Fruit fly (Drosophila melanogaster) whole organism, prepupa: ENCODE data around the gene CG11563.
A peak's percentile ranks its signal among the peaks of the same experiment; 100 is the strongest.

Source experiments
- Blimp-1 ChIP-seq: fragments of 200-800 bp; sonication (Bioruptor generic); optimal IDR thresholded peaks from 3 replicates; lab custom pipeline; 2017; ENCODE audit warnings: missing biosample characterization, missing genetic modification characterization, mild to moderate bottlenecking, moderate library complexity, missing genetic modification reagents
- CG11294 ChIP-seq: fragments of 200-800 bp; sonication (Bioruptor generic); IDR thresholded peaks from 2 replicates; pipeline ENCODE4 v1.3.6; 2022; ENCODE audit warnings: missing biosample characterization, missing genetic modification characterization
- CG11902 ChIP-seq: fragments of 200-800 bp; sonication (Bioruptor generic); optimal IDR thresholded peaks from 3 replicates; lab custom pipeline; 2016; ENCODE audit warnings: missing biosample characterization, missing genetic modification characterization
- CG1621 ChIP-seq: fragments of 200-800 bp; sonication (Bioruptor generic); optimal IDR thresholded peaks from 3 replicates; lab custom pipeline; 2018; ENCODE audit warnings: missing biosample characterization, mild to moderate bottlenecking, missing genetic modification characterization
- CG16779 ChIP-seq: fragments of 200-800 bp; sonication (Bioruptor generic); optimal IDR thresholded peaks from 3 replicates; lab custom pipeline; 2017; ENCODE audit warnings: missing biosample characterization, mild to moderate bottlenecking, missing genetic modification characterization
- CG3032 ChIP-seq: fragments of 200-800 bp; optimal IDR thresholded peaks from 2 replicates; lab custom pipeline; 2019; ENCODE audit warnings: missing biosample characterization, mild to moderate bottlenecking, missing genetic modification characterization, moderate library complexity
- CG31627 ChIP-seq: fragments of 200-800 bp; sonication (Bioruptor generic); optimal IDR thresholded peaks from 3 replicates; lab custom pipeline; 2016; ENCODE audit warnings: missing biosample characterization, missing genetic modification characterization
- CG32006 ChIP-seq: fragments of 200-800 bp; sonication (Bioruptor generic); optimal IDR thresholded peaks from 3 replicates; lab custom pipeline; 2017; ENCODE audit warnings: missing biosample characterization, mild to moderate bottlenecking, missing genetic modification characterization
- CG34406 ChIP-seq: fragments of 200-800 bp; sonication (Bioruptor generic); optimal IDR thresholded peaks from 3 replicates; lab custom pipeline; 2016; ENCODE audit warnings: missing biosample characterization, missing genetic modification characterization
- CG4318 ChIP-seq: fragments of 200-800 bp; sonication (Bioruptor generic); optimal IDR thresholded peaks from 3 replicates; lab custom pipeline; 2017; ENCODE audit warnings: missing biosample characterization, mild to moderate bottlenecking, missing genetic modification characterization
- CG6276 ChIP-seq: fragments of 200-800 bp; sonication (Bioruptor generic); optimal IDR thresholded peaks from 2 replicates; lab custom pipeline; 2017; ENCODE audit warnings: missing biosample characterization, mild to moderate bottlenecking, missing genetic modification characterization
- CG6792 ChIP-seq: fragments of 200-800 bp; sonication (Bioruptor generic); optimal IDR thresholded peaks from 3 replicates; lab custom pipeline; 2016; ENCODE audit warnings: missing biosample characterization, missing genetic modification characterization
- CG6808 ChIP-seq: fragments of 200-800 bp; sonication (Bioruptor generic); optimal IDR thresholded peaks from 3 replicates; lab custom pipeline; 2017; ENCODE audit warnings: missing biosample characterization, missing genetic modification characterization, mild to moderate bottlenecking, moderate library complexity, missing genetic modification reagents
- CG8319 ChIP-seq: fragments of 200-800 bp; sonication (Bioruptor generic); optimal IDR thresholded peaks from 3 replicates; lab custom pipeline; 2016; ENCODE audit warnings: missing biosample characterization, missing genetic modification characterization
- CG8632 ChIP-seq: fragments of 200-800 bp; sonication (Bioruptor generic); optimal IDR thresholded peaks from 3 replicates; lab custom pipeline; 2016; ENCODE audit warnings: missing biosample characterization, missing genetic modification characterization
- CG9139 ChIP-seq: fragments of 200-800 bp; sonication (Bioruptor generic); optimal IDR thresholded peaks from 3 replicates; lab custom pipeline; 2017; ENCODE audit warnings: missing biosample characterization, mild to moderate bottlenecking, missing genetic modification characterization
- Eip75B ChIP-seq: fragments of 200-800 bp; sonication (Bioruptor generic); optimal IDR thresholded peaks from 3 replicates; lab custom pipeline; 2016; ENCODE audit warnings: missing biosample characterization, missing genetic modification characterization
- Eip78C ChIP-seq: fragments of 200-800 bp; sonication (Bioruptor generic); peaks from one replicate; lab custom pipeline; 2016; ENCODE audit warnings: missing biosample characterization, missing genetic modification characterization
- Eip93F ChIP-seq: fragments of 200-800 bp; sonication (Bioruptor generic); optimal IDR thresholded peaks from 2 replicates; lab custom pipeline; 2016; ENCODE audit warnings: missing biosample characterization, mild to moderate bottlenecking, missing genetic modification characterization
- Ets21C ChIP-seq: fragments of 200-800 bp; sonication (Bioruptor generic); optimal IDR thresholded peaks from 3 replicates; lab custom pipeline; 2016; ENCODE audit warnings: missing biosample characterization, missing genetic modification characterization
- Ets96B ChIP-seq: fragments of 200-800 bp; optimal IDR thresholded peaks from 2 replicates; lab custom pipeline; 2019; ENCODE audit warnings: missing biosample characterization, mild to moderate bottlenecking, missing genetic modification characterization, moderate library complexity
- Gug ChIP-seq: fragments of 200-800 bp; sonication (Bioruptor generic); IDR thresholded peaks from 2 replicates; pipeline ENCODE4 v1.3.6; 2022; ENCODE audit warnings: missing biosample characterization, missing genetic modification characterization
- Hr39 ChIP-seq: fragments of 200-800 bp; sonication (Bioruptor generic); optimal IDR thresholded peaks from 2 replicates; lab custom pipeline; 2016; ENCODE audit warnings: missing biosample characterization, missing genetic modification characterization
- Hr4 ChIP-seq: fragments of 200-800 bp; sonication (Bioruptor generic); optimal IDR thresholded peaks from 3 replicates; lab custom pipeline; 2016; ENCODE audit warnings: missing biosample characterization, missing genetic modification characterization
- Lpt ChIP-seq: fragments of 200-800 bp; sonication (Bioruptor generic); optimal IDR thresholded peaks from 3 replicates; lab custom pipeline; 2016; ENCODE audit warnings: missing biosample characterization, missing genetic modification characterization
- OdsH ChIP-seq: fragments of 200-800 bp; sonication (Bioruptor generic); optimal IDR thresholded peaks from 3 replicates; lab custom pipeline; 2016; ENCODE audit warnings: missing biosample characterization, missing genetic modification characterization
- Smox ChIP-seq: fragments of 200-800 bp; sonication (Bioruptor generic); optimal IDR thresholded peaks from 3 replicates; lab custom pipeline; 2016; ENCODE audit warnings: missing biosample characterization, missing genetic modification characterization
- Sox102F ChIP-seq: fragments of 200-800 bp; sonication (Bioruptor generic); optimal IDR thresholded peaks from 2 replicates; lab custom pipeline; 2016; ENCODE audit warnings: missing biosample characterization, mild to moderate bottlenecking, missing genetic modification characterization
- Sox14 ChIP-seq: fragments of 200-800 bp; sonication (Bioruptor generic); optimal IDR thresholded peaks from 3 replicates; lab custom pipeline; 2016; ENCODE audit warnings: missing biosample characterization, missing genetic modification characterization
- achi ChIP-seq: fragments of 200-800 bp; sonication (Bioruptor generic); optimal IDR thresholded peaks from 3 replicates; lab custom pipeline; 2016; ENCODE audit warnings: missing biosample characterization, missing genetic modification characterization
- acj6 ChIP-seq: fragments of 200-800 bp; sonication (Bioruptor generic); optimal IDR thresholded peaks from 3 replicates; lab custom pipeline; 2016; ENCODE audit warnings: missing biosample characterization, missing genetic modification characterization
- cyc ChIP-seq: fragments of 200-800 bp; sonication (Bioruptor generic); optimal IDR thresholded peaks from 3 replicates; lab custom pipeline; 2016; ENCODE audit warnings: missing biosample characterization, missing genetic modification characterization
- dac ChIP-seq: fragments of 200-800 bp; sonication (Bioruptor generic); optimal IDR thresholded peaks from 2 replicates; lab custom pipeline; 2017; ENCODE audit warnings: missing biosample characterization, mild to moderate bottlenecking, missing genetic modification characterization
- esn ChIP-seq: fragments of 200-800 bp; sonication (Bioruptor generic); optimal IDR thresholded peaks from 2 replicates; lab custom pipeline; 2016; ENCODE audit warnings: missing biosample characterization, mild to moderate bottlenecking, missing genetic modification characterization, moderate library complexity
- fd59A ChIP-seq: fragments of 200-800 bp; sonication (Bioruptor generic); optimal IDR thresholded peaks from 2 replicates; lab custom pipeline; 2017; ENCODE audit warnings: missing biosample characterization, mild to moderate bottlenecking, missing genetic modification characterization, missing genetic modification reagents
- fd85E ChIP-seq: fragments of 200-800 bp; sonication (Bioruptor generic); optimal IDR thresholded peaks from 3 replicates; lab custom pipeline; 2016; ENCODE audit warnings: missing biosample characterization, missing genetic modification characterization
- fkh ChIP-seq: fragments of 200-800 bp; sonication (Bioruptor generic); optimal IDR thresholded peaks from 3 replicates; lab custom pipeline; 2017; ENCODE audit warnings: missing biosample characterization, mild to moderate bottlenecking, missing genetic modification characterization, moderate library complexity
- net ChIP-seq: fragments of 200-800 bp; sonication (Bioruptor generic); optimal IDR thresholded peaks from 3 replicates; lab custom pipeline; 2016; ENCODE audit warnings: missing biosample characterization, missing genetic modification characterization
- pdm3 ChIP-seq: fragments of 200-800 bp; sonication (Bioruptor generic); optimal IDR thresholded peaks from 3 replicates; lab custom pipeline; 2016; ENCODE audit warnings: missing biosample characterization, missing genetic modification characterization
- salr ChIP-seq, 2 experiments: fragments of 200-800 bp; sonication (Bioruptor generic); optimal IDR thresholded peaks; 3 replicates each; lab custom pipeline; 2016 to 2018; ENCODE audit warnings: missing biosample characterization in 2 of 2, missing genetic modification characterization in 2 of 2, mild to moderate bottlenecking in 1 of 2
- spab ChIP-seq: fragments of 200-800 bp; sonication (Bioruptor generic); optimal IDR thresholded peaks from 2 replicates; lab custom pipeline; 2017; ENCODE audit warnings: missing biosample characterization, mild to moderate bottlenecking, missing genetic modification characterization, missing genetic modification reagents
- ss ChIP-seq, 2 experiments: fragments of 200-800 bp; sonication (Bioruptor generic); optimal IDR thresholded peaks; 2 replicates in 1 of 2; 3 replicates in 1 of 2; lab custom pipeline; 2017 to 2018; ENCODE audit warnings: mild to moderate bottlenecking in 2 of 2, missing biosample characterization in 2 of 2, missing genetic modification characterization in 2 of 2, moderate library complexity in 1 of 2
- svp ChIP-seq: fragments of 200-800 bp; sonication (Bioruptor generic); peaks from one replicate; lab custom pipeline; 2016; ENCODE audit warnings: missing biosample characterization, missing genetic modification characterization
- topi ChIP-seq: fragments of 200-800 bp; sonication (Bioruptor generic); optimal IDR thresholded peaks from 3 replicates; lab custom pipeline; 2016; ENCODE audit warnings: missing biosample characterization, missing genetic modification characterization
- vri ChIP-seq: fragments of 200-800 bp; sonication (Bioruptor generic); optimal IDR thresholded peaks from 3 replicates; lab custom pipeline; 2016; ENCODE audit warnings: missing biosample characterization, mild to moderate bottlenecking, missing genetic modification characterization

Gene CG11563

DNA sequence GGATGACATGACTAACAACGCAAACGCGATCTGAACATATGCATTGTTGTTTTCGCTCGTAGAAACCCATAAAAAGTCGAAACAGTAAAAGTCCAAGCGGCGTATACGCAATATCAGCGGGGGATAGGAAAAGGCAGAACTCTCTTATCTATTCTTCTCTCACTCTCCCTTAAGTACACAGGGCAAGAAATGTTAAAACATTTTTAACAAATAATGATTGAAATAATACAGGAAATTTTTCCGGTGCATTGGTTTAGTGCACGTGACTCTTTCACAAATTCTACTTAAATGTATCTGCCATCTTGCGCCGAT, 21.2 kb upstream of the CG11563 start (continued):
- TF ChIP-seq fd59A (GFP tag; lab: Kevin White, UChicago) (no peak), Lpt (GFP tag; lab: Kevin White, UChicago) (no peak), fd85E (GFP tag; lab: Kevin White, UChicago) (no peak), ss (GFP tag; optimal IDR thresholded peaks at IDR 0.05; lab: Kevin White, UChicago) (no peak), net (peak; percentile 36), salr (GFP tag; optimal IDR thresholded peaks at IDR 0.05; lab: Kevin White, UChicago) (no peak), CG32006 (no peak), CG6276 (GFP tag; lab: Kevin White, UChicago) (no peak), CG11294 (GFP tag; lab: Robert Waterston, UW) (no peak), cyc (GFP tag; lab: Kevin White, UChicago) (peak; percentile 15), CG9139 (no peak), vri (GFP tag; lab: Kevin White, UChicago) (no peak), Eip78C (peak; percentile 61), Blimp-1 (no peak), pdm3 (GFP tag; lab: Kevin White, UChicago) (peak; percentile 2), achi (GFP tag; lab: Kevin White, UChicago) (peak; percentile 7), Eip93F (no peak), CG4318 (GFP tag; lab: Kevin White, UChicago) (no peak)

DNA sequence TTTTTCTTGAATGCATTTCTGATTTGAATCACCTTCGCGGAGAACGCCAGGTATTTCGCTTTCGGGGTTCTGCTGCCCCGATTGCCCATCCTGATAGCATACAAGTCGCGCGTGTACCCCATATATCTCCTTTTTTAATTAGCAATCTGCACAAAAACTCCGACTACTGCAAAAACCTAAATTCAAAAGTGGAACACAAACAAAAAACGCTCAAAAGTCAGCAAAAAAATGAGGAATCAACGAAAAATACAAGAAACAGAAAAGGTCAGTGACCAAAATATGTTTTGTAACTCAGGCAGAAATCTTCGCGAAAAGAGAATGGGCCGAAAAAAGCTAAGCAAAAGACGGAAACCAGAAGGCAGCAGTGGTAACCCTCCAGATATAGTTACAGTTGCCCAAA, 20.6 kb upstream of the CG11563 start:
- TF ChIP-seq svp (GFP tag; lab: Kevin White, UChicago) (no peak), CG6792 (GFP tag; lab: Kevin White, UChicago) (no peak), esn (GFP tag; lab: Kevin White, UChicago) (no peak)

DNA sequence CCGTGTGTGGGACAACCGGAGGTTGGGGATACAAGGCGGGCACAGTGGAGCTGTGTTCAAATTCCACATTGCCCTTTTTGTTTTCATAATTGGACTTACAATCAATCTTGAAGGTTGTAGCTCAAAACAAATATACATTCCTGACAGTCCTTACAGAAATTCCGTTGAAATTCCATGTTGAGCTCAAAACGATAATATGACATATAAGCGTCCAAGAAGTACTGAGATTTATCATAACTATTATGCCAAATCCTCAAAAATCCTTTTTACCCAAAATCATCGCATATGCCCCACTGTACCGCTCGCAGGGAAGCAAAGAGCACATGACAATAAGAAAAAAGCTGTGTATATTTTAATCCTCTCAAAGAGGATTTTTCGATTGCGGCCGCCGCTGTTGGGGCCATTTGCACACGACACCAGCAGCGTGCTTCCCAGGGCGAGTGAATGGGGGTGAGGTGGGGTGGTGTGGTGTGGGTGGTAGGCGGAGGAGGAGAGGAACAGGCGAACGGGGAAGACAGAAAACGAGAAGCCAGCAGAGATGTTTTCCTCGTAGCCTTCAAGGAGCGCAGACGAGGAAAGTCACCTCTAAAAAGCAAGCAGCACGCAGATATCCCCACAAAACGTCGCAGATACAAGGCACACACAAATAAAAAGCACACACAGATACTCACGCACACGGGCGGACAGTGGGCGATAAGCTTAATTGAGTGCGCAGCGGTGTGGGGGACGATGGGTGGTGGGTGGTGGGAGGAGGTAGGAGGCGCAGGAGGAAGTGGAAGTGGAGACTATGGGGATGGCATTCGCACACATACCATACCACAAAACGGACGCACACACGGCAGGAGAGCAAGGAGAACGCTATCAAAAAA, 19.3 kb upstream of the CG11563 start:
- TF ChIP-seq acj6 (GFP tag; lab: Kevin White, UChicago) (peak; percentile 87), cyc (GFP tag; lab: Kevin White, UChicago) (peak; percentile 84), CG11902 (GFP tag; lab: Kevin White, UChicago) (peak; percentile 67), net (peak; percentile 79), CG8319 (peak; percentile 63), CG6808 (GFP tag; lab: Kevin White, UChicago) (peak; percentile 79), vri (GFP tag; lab: Kevin White, UChicago) (peak; percentile 69), fd59A (GFP tag; lab: Kevin White, UChicago) (peak; percentile 83), Blimp-1 (no peak), Eip78C (peak; percentile 95), salr (GFP tag; optimal IDR thresholded peaks at IDR 0.05; lab: Kevin White, UChicago) (peak; percentile 51 to 81), Ets21C (GFP tag; lab: Kevin White, UChicago) (peak; percentile 84), Hr4 (GFP tag; lab: Kevin White, UChicago) (peak; percentile 86), Gug (GFP tag; lab: Robert Waterston, UW) (peak; percentile 57; the same call in 1 of the 2 replicates), CG1621 (tag; lab: Kevin White, UChicago) (peak; percentile 79), Sox14 (peak; percentile 90), CG8632 (GFP tag; lab: Kevin White, UChicago) (peak; percentile 79), achi (GFP tag; lab: Kevin White, UChicago) (peak; percentile 83), Hr39 (peak; percentile 87), Ets96B (tag; lab: Kevin White, UChicago) (peak; percentile 80), CG4318 (GFP tag; lab: Kevin White, UChicago) (peak; percentile 63), CG34406 (peak; percentile 76), esn (GFP tag; lab: Kevin White, UChicago) (peak; percentile 89), spab (peak; percentile 73), fkh (GFP tag; lab: Kevin White, UChicago) (no peak), Smox (GFP tag; lab: Kevin White, UChicago) (peak; percentile 85), CG11294 (GFP tag; lab: Robert Waterston, UW) (peak; percentile 45; the same call in 1 of the 2 replicates), CG32006 (peak; percentile 86), CG3032 (tag; lab: Kevin White, UChicago) (peak; percentile 84), OdsH (GFP tag; lab: Kevin White, UChicago) (peak; percentile 88), topi (peak; percentile 87), Sox102F (peak; percentile 84), svp (GFP tag; lab: Kevin White, UChicago) (peak; percentile 91), CG16779 (tag; lab: Kevin White, UChicago) (peak; percentile 29), dac (GFP tag; lab: Kevin White, UChicago) (peak; percentile 58), Eip75B (GFP tag; lab: Kevin White, UChicago) (peak; percentile 84), CG31627 (GFP tag; lab: Kevin White, UChicago) (peak; percentile 88)
